Worm (Caenorhabditis elegans) whole organism, L2 larva: ENCODE data around the gene srx-82.

ENCODE experiments used
- C34F6.9 ChIP-seq: fragments of 150-350 bp; optimal IDR thresholded peaks from 2 replicates; lab custom pipeline; 2014; ENCODE audit warnings: missing biosample characterization, missing genetic modification characterization
- R02D3.7 ChIP-seq: fragments of 150-350 bp; optimal IDR thresholded peaks from 2 replicates; lab custom pipeline; 2014; ENCODE audit warnings: missing biosample characterization, missing genetic modification characterization
- ceh-82 ChIP-seq: fragments of 150-350 bp; optimal IDR thresholded peaks from 2 replicates; lab custom pipeline; 2014; ENCODE audit warnings: missing biosample characterization, missing genetic modification characterization
- egl-27 ChIP-seq: sonication (generic microtip); optimal IDR thresholded peaks from 3 replicates; lab custom pipeline; 2017; ENCODE audit warnings: missing biosample characterization, missing genetic modification reagents, missing genetic modification characterization
- elt-3 ChIP-seq: sonication (generic microtip); optimal IDR thresholded peaks from 2 replicates; lab custom pipeline; 2017; ENCODE audit warnings: missing biosample characterization, missing genetic modification characterization
- lin-11 ChIP-seq: fragments of 150-350 bp; sonication (generic microtip); optimal IDR thresholded peaks from 2 replicates; lab custom pipeline; 2014; ENCODE audit warnings: missing biosample characterization, missing genetic modification characterization, inconsistent platforms, mixed read lengths
- zag-1 ChIP-seq: fragments of 150-350 bp; optimal IDR thresholded peaks from 2 replicates; lab custom pipeline; 2014; ENCODE audit warnings: missing biosample characterization, missing genetic modification characterization

ce11 chrV:11606424-11606823 lies 16.9 kb downstream of the srx-82 start, which contains the start of gene idpp-16:
- TF ChIP-seq egl-27 (tag; lab: Kevin White, UChicago), result no peak
- TF ChIP-seq zag-1, result no peak
- no peak for TF ChIP-seq lin-11 (tag; lab: Kevin White, UChicago)
- TF ChIP-seq C34F6.9 (tag; lab: Kevin White, UChicago), result no peak
- TF ChIP-seq elt-3 (tag; lab: Kevin White, UChicago), result no peak
- no peak for TF ChIP-seq ceh-82
- no peak for TF ChIP-seq R02D3.7 (tag; lab: Kevin White, UChicago)
